Worm (Caenorhabditis elegans) whole organism, late embryonic: ENCODE data around the gene alh-5.

Experiments used
- C08G9.2 ChIP-seq: sonication (generic microtip); optimal IDR thresholded peaks from 2 replicates; lab custom pipeline; 2016; ENCODE audit warnings: mild to moderate bottlenecking, missing genetic modification characterization, moderate library complexity, missing compliant biosample characterization
- K09A11.1 ChIP-seq: sonication (generic microtip); optimal IDR thresholded peaks from 2 replicates; lab custom pipeline; 2017; ENCODE audit warnings: antibody characterized with exemption, mild to moderate bottlenecking, missing genetic modification characterization, missing compliant biosample characterization; ENCODE audit not compliant: insufficient read depth
- ahr-1 ChIP-seq: sonication (generic microtip); optimal IDR thresholded peaks from 2 replicates; lab custom pipeline; 2016; ENCODE audit warnings: missing genetic modification characterization, missing compliant biosample characterization
- ama-1 ChIP-seq: fragments of 150-350 bp; optimal IDR thresholded peaks from 2 replicates; lab custom pipeline; 2014
- ceh-14 ChIP-seq: sonication (generic microtip); optimal IDR thresholded peaks from 2 replicates; lab custom pipeline; 2016; ENCODE audit warnings: missing genotype, missing genetic modification characterization, missing compliant biosample characterization
- ceh-19 ChIP-seq: fragments of 200-800 bp; sonication (Bioruptor generic); optimal IDR thresholded peaks from 2 replicates; lab custom pipeline; 2018; ENCODE audit warnings: mild to moderate bottlenecking, missing genetic modification characterization, missing compliant biosample characterization
- ceh-2 ChIP-seq: sonication (generic microtip); optimal IDR thresholded peaks from 2 replicates; lab custom pipeline; 2016; ENCODE audit warnings: missing genotype, missing genetic modification characterization, missing compliant biosample characterization
- ceh-24 ChIP-seq: sonication (generic microtip); optimal IDR thresholded peaks from 2 replicates; lab custom pipeline; 2016; ENCODE audit warnings: mild to moderate bottlenecking, missing genetic modification characterization, missing compliant biosample characterization
- ceh-34 ChIP-seq: sonication (generic microtip); optimal IDR thresholded peaks from 2 replicates; lab custom pipeline; 2016; ENCODE audit warnings: mild to moderate bottlenecking, missing genetic modification characterization, missing compliant biosample characterization
- ceh-6 ChIP-seq: fragments of 200-800 bp; sonication (Bioruptor generic); optimal IDR thresholded peaks from 2 replicates; lab custom pipeline; 2018; ENCODE audit warnings: mild to moderate bottlenecking, missing genetic modification characterization, missing compliant biosample characterization
- ceh-9 ChIP-seq: sonication (generic microtip); optimal IDR thresholded peaks from 2 replicates; lab custom pipeline; 2016; ENCODE audit warnings: mild to moderate bottlenecking, missing genetic modification characterization, inconsistent platforms, missing compliant biosample characterization
- dve-1 ChIP-seq: sonication (generic microtip); optimal IDR thresholded peaks from 2 replicates; lab custom pipeline; 2017; ENCODE audit warnings: antibody characterized with exemption, mild to moderate bottlenecking, missing genetic modification characterization, missing compliant biosample characterization
- eyg-1 ChIP-seq: sonication (generic microtip); optimal IDR thresholded peaks from 2 replicates; lab custom pipeline; 2016; ENCODE audit warnings: missing genotype, missing genetic modification characterization, missing compliant biosample characterization
- fax-1 ChIP-seq: sonication (generic microtip); optimal IDR thresholded peaks from 2 replicates; lab custom pipeline; 2016; ENCODE audit warnings: missing genotype, missing genetic modification characterization, missing compliant biosample characterization
- hlh-15 ChIP-seq: sonication (generic microtip); optimal IDR thresholded peaks from 2 replicates; lab custom pipeline; 2016; ENCODE audit warnings: missing genetic modification characterization, missing compliant biosample characterization
- hlh-30 ChIP-seq: sonication (generic microtip); optimal IDR thresholded peaks from 2 replicates; lab custom pipeline; 2017; ENCODE audit warnings: antibody characterized with exemption, missing genetic modification characterization, missing compliant biosample characterization; ENCODE audit not compliant: insufficient read depth
- hlh-6 ChIP-seq: sonication (generic microtip); optimal IDR thresholded peaks from 2 replicates; lab custom pipeline; 2016; ENCODE audit warnings: missing genotype, missing genetic modification characterization, missing compliant biosample characterization
- hlh-8 ChIP-seq: sonication (generic microtip); optimal IDR thresholded peaks from 2 replicates; lab custom pipeline; 2016; ENCODE audit warnings: missing genotype, missing genetic modification characterization, missing compliant biosample characterization
- lim-6 ChIP-seq: sonication (generic microtip); optimal IDR thresholded peaks from 2 replicates; lab custom pipeline; 2016; ENCODE audit warnings: missing genetic modification characterization, missing compliant biosample characterization
- lin-11 ChIP-seq: fragments of 200-800 bp; sonication (Bioruptor generic); optimal IDR thresholded peaks from 2 replicates; lab custom pipeline; 2018; ENCODE audit warnings: mild to moderate bottlenecking, missing genetic modification characterization, missing compliant biosample characterization
- madf-2 ChIP-seq: sonication (generic microtip); optimal IDR thresholded peaks from 2 replicates; lab custom pipeline; 2017; ENCODE audit warnings: missing genetic modification characterization, missing compliant biosample characterization
- nhr-232 ChIP-seq: sonication (generic microtip); optimal IDR thresholded peaks from 2 replicates; lab custom pipeline; 2016; ENCODE audit warnings: missing genetic modification characterization, missing compliant biosample characterization
- pag-3 ChIP-seq: sonication (generic microtip); optimal IDR thresholded peaks from 2 replicates; lab custom pipeline; 2016; ENCODE audit warnings: missing compliant biosample characterization, missing genetic modification characterization, borderline replicate concordance
- pha-2 ChIP-seq: sonication (generic microtip); optimal IDR thresholded peaks from 2 replicates; lab custom pipeline; 2017; ENCODE audit warnings: mild to moderate bottlenecking, missing genetic modification characterization, missing compliant biosample characterization
- pha-4 ChIP-seq: fragments of 150-350 bp; optimal IDR thresholded peaks from 2 replicates; lab custom pipeline; 2018; ENCODE audit warnings: missing biosample characterization, missing genetic modification reagents, missing genetic modification characterization
- pqm-1 ChIP-seq: sonication (generic microtip); optimal IDR thresholded peaks from 2 replicates; lab custom pipeline; 2016; ENCODE audit warnings: missing genetic modification characterization, missing compliant biosample characterization
- pros-1 ChIP-seq: fragments of 150-350 bp; optimal IDR thresholded peaks from 2 replicates; lab custom pipeline; 2014; ENCODE audit warnings: missing biosample characterization, missing genetic modification reagents, missing genetic modification characterization
- ref-2 ChIP-seq: sonication (generic microtip); optimal IDR thresholded peaks from 2 replicates; lab custom pipeline; 2016; ENCODE audit warnings: missing genetic modification characterization, missing compliant biosample characterization
- rnt-1 ChIP-seq: sonication (generic microtip); optimal IDR thresholded peaks from 2 replicates; lab custom pipeline; 2016; ENCODE audit warnings: missing genetic modification characterization, missing compliant biosample characterization
- sdc-2 ChIP-seq: sonication (generic microtip); optimal IDR thresholded peaks from 2 replicates; lab custom pipeline; 2016; ENCODE audit warnings: missing genotype, missing genetic modification characterization, missing compliant biosample characterization
- sox-2 ChIP-seq: fragments of 200-800 bp; sonication (Bioruptor generic); IDR thresholded peaks from 2 replicates; pipeline ENCODE4 v1.3.6; 2022; ENCODE audit warnings: missing genetic modification reagents, missing genetic modification characterization, missing compliant biosample characterization
- sox-4 ChIP-seq: sonication (generic microtip); optimal IDR thresholded peaks from 2 replicates; lab custom pipeline; 2017; ENCODE audit warnings: mild to moderate bottlenecking, missing genetic modification characterization, inconsistent platforms, missing compliant biosample characterization
- tbx-2 ChIP-seq: sonication (generic microtip); optimal IDR thresholded peaks from 2 replicates; lab custom pipeline; 2016; ENCODE audit warnings: missing genetic modification characterization, missing compliant biosample characterization
- tbx-7 ChIP-seq: sonication (generic microtip); optimal IDR thresholded peaks from 2 replicates; lab custom pipeline; 2016; ENCODE audit warnings: missing genotype, missing genetic modification characterization, missing compliant biosample characterization
- ttx-3 ChIP-seq: sonication (generic microtip); optimal IDR thresholded peaks from 2 replicates; lab custom pipeline; 2016; ENCODE audit warnings: missing genetic modification reagents, missing genetic modification characterization, missing compliant biosample characterization
- unc-3 ChIP-seq, 2 experiments: fragments of 200-800 bp in 1 of 2; sonication (Bioruptor generic) in 1 of 2; sonication (generic microtip) in 1 of 2; conservative IDR thresholded peaks in 1 of 2; optimal IDR thresholded peaks in 1 of 2; 2 replicates each; pipeline versions ENCODE4 v1.3.6 to Lab custom; 2016 to 2022; ENCODE audit warnings: missing compliant biosample characterization in 2 of 2, missing genetic modification characterization in 2 of 2, missing genetic modification reagents in 1 of 2
- unc-55 ChIP-seq: sonication (generic microtip); optimal IDR thresholded peaks from 2 replicates; lab custom pipeline; 2017; ENCODE audit warnings: missing biosample characterization, missing genetic modification reagents, missing genetic modification characterization
- ztf-16 ChIP-seq: sonication (generic microtip); optimal IDR thresholded peaks from 2 replicates; lab custom pipeline; 2017; ENCODE audit warnings: missing genetic modification characterization, missing compliant biosample characterization

Gene alh-5

DNA sequence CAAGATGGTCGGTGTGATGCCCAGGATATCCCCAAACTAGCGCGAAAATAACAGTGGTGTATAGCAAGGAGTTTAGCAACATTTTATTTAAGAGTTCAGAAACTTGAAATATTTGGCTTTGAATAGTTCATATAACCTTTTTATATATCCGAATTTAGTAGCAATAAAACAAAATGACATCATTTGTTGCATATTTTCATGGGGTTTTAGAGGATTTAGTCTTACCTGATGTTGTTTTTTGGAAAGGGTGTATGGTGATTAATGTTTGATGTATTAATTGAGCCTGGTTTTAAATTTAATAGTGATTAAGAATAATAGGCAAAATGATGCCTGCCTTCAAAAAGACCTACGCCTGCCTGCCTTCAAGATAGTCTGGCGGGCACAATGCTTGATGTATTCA is 17.0 kb upstream of the alh-5 start, which contains the start of gene F59A7.2:
Gene F59A7.2, minus strand, starts transcription at position 101 of the 400 bp plus-strand sequence.
- TF ChIP-seq ref-2 (no peak), sox-2 (GFP tag; lab: Robert Waterston, UW) (no peak), C08G9.2 (tag; lab: Kevin White, UChicago) (no peak), sdc-2 (tag; lab: Kevin White, UChicago) (no peak), tbx-7 (no peak), hlh-8 (no peak), pros-1 (tag; lab: Kevin White, UChicago) (no peak), pha-4 (tag; lab: Kevin White, UChicago) (no peak), eyg-1 (no peak), dve-1 (tag; lab: Kevin White, UChicago) (no peak), sox-4 (tag; lab: Kevin White, UChicago) (no peak), ztf-16 (tag; lab: Kevin White, UChicago) (no peak), ceh-9 (no peak)
- TF ChIP-seq, all 69 proteins: peak for 0

DNA sequence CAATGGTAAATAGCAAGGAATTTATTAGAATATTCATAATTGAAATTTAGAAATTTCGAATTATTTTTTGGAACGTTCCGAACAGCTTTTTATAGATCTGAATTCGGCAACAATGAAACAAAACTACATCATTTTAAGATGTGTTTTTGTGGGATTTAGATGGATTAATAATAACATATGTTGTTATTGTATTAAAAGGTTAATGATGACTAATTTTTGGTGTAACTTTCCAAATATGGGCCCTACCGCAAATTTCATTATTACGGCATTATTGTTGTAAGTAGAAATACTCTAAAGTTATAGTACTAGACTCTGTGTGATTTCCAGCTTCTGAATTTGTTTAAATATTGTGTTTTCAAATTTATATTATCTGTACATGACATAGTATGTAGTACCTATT is 14.4 kb upstream of the alh-5 start, which contains the start of gene F59A7.11:
Gene F59A7.11, minus strand, starts transcription at position 101 of the 400 bp plus-strand sequence.
- TF ChIP-seq K09A11.1 (tag; lab: Kevin White, UChicago) = no peak
- TF ChIP-seq ceh-14 (tag; lab: Kevin White, UChicago) = no peak
- no peak for TF ChIP-seq madf-2 (tag; lab: Kevin White, UChicago)
- no peak for TF ChIP-seq lim-6 (tag; lab: Kevin White, UChicago)
- TF ChIP-seq fax-1 = no peak
- TF ChIP-seq ttx-3 (tag; lab: Kevin White, UChicago) = no peak

DNA sequence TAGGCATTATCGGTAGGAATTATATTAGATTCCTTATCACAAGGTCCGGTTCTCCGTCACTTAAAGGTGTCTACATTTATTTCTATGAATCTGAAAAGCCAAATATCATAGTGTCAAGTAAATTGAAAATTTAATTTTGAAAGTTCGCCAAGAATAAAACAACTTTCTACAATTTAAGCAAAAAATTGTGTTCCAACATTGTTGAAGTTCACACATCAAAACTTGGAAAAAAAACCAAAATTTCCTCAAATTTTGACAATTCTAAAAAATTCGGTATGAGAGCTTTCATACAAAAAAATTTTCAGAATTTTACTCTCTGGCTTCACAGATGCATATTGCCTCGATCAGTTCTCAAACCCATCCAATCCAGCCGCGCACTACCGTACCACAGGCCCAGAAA is 12.4 kb upstream of the alh-5 start, which contains the start of gene F59A7.7:
Gene F59A7.7, plus strand, starts transcription at position 301 of the 400 bp plus-strand sequence.
- TF ChIP-seq ceh-34 (no peak), hlh-30 (tag; lab: Kevin White, UChicago) (no peak), K09A11.1 (tag; lab: Kevin White, UChicago) (no peak), ceh-6 (no peak), ceh-2 (tag; lab: Kevin White, UChicago) (no peak), sdc-2 (tag; lab: Kevin White, UChicago) (no peak), pqm-1 (no peak), nhr-232 (tag; lab: Kevin White, UChicago) (no peak), ceh-14 (tag; lab: Kevin White, UChicago) (no peak), ceh-19 (GFP tag; lab: Kevin White, UChicago) (no peak)

DNA sequence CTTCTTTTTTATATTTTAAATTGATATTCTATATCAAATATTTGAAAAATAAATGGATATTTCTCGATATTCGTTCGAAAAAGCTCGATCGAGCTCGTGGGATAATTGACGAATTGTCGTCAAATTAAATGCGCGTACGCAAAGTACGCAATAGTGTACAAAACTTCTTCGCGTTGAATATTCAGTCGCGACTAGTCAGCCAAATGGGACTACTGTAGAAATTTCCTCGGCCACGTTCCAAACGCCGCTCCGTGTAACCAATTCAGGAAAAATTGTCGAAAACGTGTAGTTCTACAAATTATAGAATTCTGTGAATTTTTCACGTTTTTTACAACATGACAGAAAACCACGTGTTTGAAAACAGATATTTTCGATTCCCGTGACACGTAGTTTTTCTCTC is 9.0 kb upstream of the alh-5 start:
- TF ChIP-seq ceh-9 (no peak), pqm-1 (no peak), nhr-232 (tag; lab: Kevin White, UChicago) (no peak), sox-4 (tag; lab: Kevin White, UChicago) (no peak), madf-2 (tag; lab: Kevin White, UChicago) (no peak), hlh-15 (tag; lab: Kevin White, UChicago) (no peak), pag-3 (tag; lab: Kevin White, UChicago) (no peak), lim-6 (tag; lab: Kevin White, UChicago) (no peak), hlh-6 (no peak), lin-11 (tag; lab: Kevin White, UChicago) (no peak), pha-2 (no peak), ceh-24 (tag; lab: Kevin White, UChicago) (no peak)

DNA sequence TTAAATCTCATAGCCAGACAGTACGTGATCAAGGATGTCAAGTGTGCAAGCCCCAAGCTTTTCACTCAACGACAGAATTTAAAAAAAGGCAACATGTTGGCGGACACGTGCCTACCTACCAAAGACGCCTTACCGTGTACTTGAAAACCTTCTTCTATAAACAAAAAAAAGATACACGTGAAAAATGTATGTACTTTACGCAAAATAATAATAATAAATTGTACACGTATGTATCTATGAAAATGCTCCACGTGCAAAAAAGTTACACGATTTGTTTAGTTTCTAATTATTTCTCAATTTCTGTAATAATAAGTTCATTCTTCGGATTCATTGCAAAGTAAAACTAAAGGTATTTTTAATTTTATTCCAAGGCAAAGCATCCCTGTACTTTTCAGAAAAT is 5.3 kb upstream of the alh-5 start, which contains the start of gene cysl-4:
Gene cysl-4, plus strand, starts transcription at position 301 of the 400 bp plus-strand sequence.
- no peak for TF ChIP-seq ztf-16 (tag; lab: Kevin White, UChicago)
- no peak for TF ChIP-seq ahr-1 (tag; lab: Kevin White, UChicago)
- no peak for TF ChIP-seq ttx-3 (tag; lab: Kevin White, UChicago)
- no peak for TF ChIP-seq unc-55 (GFP tag; lab: Kevin White, UChicago)
- no peak for TF ChIP-seq rnt-1 (tag; lab: Kevin White, UChicago)
- TF ChIP-seq pha-2 = no peak
- no peak for TF ChIP-seq hlh-30 (tag; lab: Kevin White, UChicago)
- no peak for TF ChIP-seq sox-2 (GFP tag; lab: Robert Waterston, UW)
- no peak for TF ChIP-seq unc-3 (GFP tag; conservative IDR thresholded peaks at IDR 0.05; lab: Robert Waterston, UW)
- TF ChIP-seq unc-3 (tag; optimal IDR thresholded peaks at IDR 0.05; lab: Kevin White, UChicago) = no peak
- TF ChIP-seq pqm-1 = no peak
- no peak for TF ChIP-seq ceh-24 (tag; lab: Kevin White, UChicago)
- no peak for TF ChIP-seq tbx-2
- no peak for TF ChIP-seq ama-1 (lab: Kevin White, UChicago)
- no peak for TF ChIP-seq lin-11 (tag; lab: Kevin White, UChicago)
- TF ChIP-seq dve-1 (tag; lab: Kevin White, UChicago) = no peak
